Fruit fly (Drosophila melanogaster) whole organism, wandering third instar larva: Measurements from ENCODE around the gene CG5126.

Experiments used
- Abd-B ChIP-seq: fragments of >200 bp; optimal IDR thresholded peaks from 2 replicates; lab custom pipeline; 2017; ENCODE audit warnings: missing biosample characterization, missing genetic modification characterization
- CG32264 ChIP-seq: fragments of 200-800 bp; sonication (Bioruptor generic); optimal IDR thresholded peaks from 2 replicates; lab custom pipeline; 2016; ENCODE audit warnings: missing biosample characterization, missing genetic modification characterization
- CG9705 ChIP-seq: fragments of 200-800 bp; sonication (Bioruptor generic); optimal IDR thresholded peaks from 2 replicates; lab custom pipeline; 2018; ENCODE audit warnings: missing biosample characterization, mild to moderate bottlenecking, missing genetic modification characterization
- CrebA ChIP-seq: fragments of 200-800 bp; sonication (Bioruptor generic); optimal IDR thresholded peaks from 2 replicates; lab custom pipeline; 2016; ENCODE audit warnings: missing biosample characterization, mild to moderate bottlenecking, missing genetic modification characterization, borderline replicate concordance
- Dif ChIP-seq: fragments of 200-275, 200-300 bp; sonication (Bioruptor generic); optimal IDR thresholded peaks from 2 replicates; lab custom pipeline; 2018; ENCODE audit warnings: missing biosample characterization, missing genetic modification characterization; ENCODE audit not compliant: partially characterized antibody
- GATAd ChIP-seq: sonication (Bioruptor generic); optimal IDR thresholded peaks from 2 replicates; lab custom pipeline; 2016; ENCODE audit warnings: missing biosample characterization, missing genetic modification characterization
- HLH106 ChIP-seq: fragments of 200-800 bp; optimal IDR thresholded peaks from 3 replicates; lab custom pipeline; 2019; ENCODE audit warnings: missing biosample characterization, mild to moderate bottlenecking, missing genetic modification characterization, moderate library complexity
- Hnf4 ChIP-seq: fragments of 200-800 bp; sonication (Bioruptor generic); optimal IDR thresholded peaks from 2 replicates; lab custom pipeline; 2016; ENCODE audit warnings: missing biosample characterization, mild to moderate bottlenecking, missing genetic modification characterization
- Hr83 ChIP-seq: fragments of 200-300 bp; sonication (Bioruptor generic); optimal IDR thresholded peaks from 2 replicates; lab custom pipeline; 2016; ENCODE audit warnings: missing biosample characterization, mild to moderate bottlenecking, missing genetic modification characterization, moderate library complexity; ENCODE audit not compliant: poor library complexity, severe bottlenecking
- Jra ChIP-seq: sonication (Bioruptor generic); optimal IDR thresholded peaks from 2 replicates; lab custom pipeline; 2016; ENCODE audit warnings: missing biosample characterization, missing genetic modification characterization
- Myc ChIP-seq: fragments of >200 bp; optimal IDR thresholded peaks from 2 replicates; lab custom pipeline; 2017
- N ChIP-seq: fragments of >200 bp; optimal IDR thresholded peaks from 2 replicates; lab custom pipeline; 2018; ENCODE audit warnings: missing biosample characterization, missing external identifiers, missing genetic modification characterization
- Rel ChIP-seq, 2 experiments: fragments of 200-800 bp; sonication (Bioruptor generic) in 1 of 2; optimal IDR thresholded peaks; 2 replicates in 1 of 2; 3 replicates in 1 of 2; lab custom pipeline; 2016 to 2019; ENCODE audit warnings: mild to moderate bottlenecking in 2 of 2, missing biosample characterization in 2 of 2, missing genetic modification characterization in 2 of 2, moderate library complexity in 1 of 2
- Sp1 ChIP-seq: fragments of 200-800 bp; sonication (Bioruptor generic); optimal IDR thresholded peaks from 3 replicates; lab custom pipeline; 2019; ENCODE audit warnings: missing biosample characterization, mild to moderate bottlenecking, missing genetic modification characterization, moderate library complexity
- br ChIP-seq: fragments of 200-800 bp; sonication (Bioruptor generic); optimal IDR thresholded peaks from 2 replicates; lab custom pipeline; 2016; ENCODE audit warnings: missing biosample characterization, missing genetic modification characterization
- dl ChIP-seq, 2 experiments: fragments of 175-275, 200-275 bp in 1 of 2; fragments of 200-275 bp in 1 of 2; sonication (Bioruptor generic); optimal IDR thresholded peaks; lab custom pipeline; 2018; ENCODE audit warnings: mild to moderate bottlenecking in 2 of 2, missing biosample characterization in 2 of 2, missing genetic modification characterization in 2 of 2, moderate library complexity in 2 of 2; ENCODE audit not compliant: partially characterized antibody in 2 of 2, insufficient read depth in 1 of 2
- dmrt93B ChIP-seq: fragments of 200-800 bp; sonication (Bioruptor generic); optimal IDR thresholded peaks from 2 replicates; lab custom pipeline; 2018; ENCODE audit warnings: missing biosample characterization, mild to moderate bottlenecking, missing genetic modification characterization
- dsf ChIP-seq: sonication (Bioruptor generic); optimal IDR thresholded peaks from 2 replicates; lab custom pipeline; 2016; ENCODE audit warnings: missing biosample characterization, missing genetic modification characterization, borderline replicate concordance
- ey ChIP-seq: fragments of 200-800 bp; sonication (Bioruptor generic); optimal IDR thresholded peaks from 2 replicates; lab custom pipeline; 2016; ENCODE audit warnings: missing biosample characterization, missing genetic modification characterization
- foxo ChIP-seq, 2 experiments: fragments of 200-800 bp; sonication (Bioruptor generic); optimal IDR thresholded peaks; 2 replicates in 1 of 2; 3 replicates in 1 of 2; lab custom pipeline; 2016 to 2017; ENCODE audit warnings: missing biosample characterization in 2 of 2, missing genetic modification characterization in 2 of 2
- h ChIP-seq: fragments of 200-800 bp; sonication (Bioruptor generic); optimal IDR thresholded peaks from 3 replicates; lab custom pipeline; 2016; ENCODE audit warnings: missing biosample characterization, mild to moderate bottlenecking, missing genetic modification characterization
- lola ChIP-seq: fragments of >200 bp; optimal IDR thresholded peaks from 2 replicates; lab custom pipeline; 2017; ENCODE audit warnings: missing biosample characterization, missing genetic modification characterization
- pan ChIP-seq: fragments of >200 bp; optimal IDR thresholded peaks from 2 replicates; lab custom pipeline; 2017
- psq ChIP-seq: fragments of 200-800 bp; sonication (Bioruptor generic); optimal IDR thresholded peaks from 3 replicates; lab custom pipeline; 2017; ENCODE audit warnings: missing biosample characterization, mild to moderate bottlenecking, missing genetic modification characterization, moderate library complexity
- rgr ChIP-seq: fragments of 200-800 bp; sonication (Bioruptor generic); optimal IDR thresholded peaks from 3 replicates; lab custom pipeline; 2016; ENCODE audit warnings: missing biosample characterization, mild to moderate bottlenecking, missing genetic modification characterization
- sage ChIP-seq: fragments of 200-800 bp; sonication (Bioruptor generic); optimal IDR thresholded peaks from 2 replicates; lab custom pipeline; 2016; ENCODE audit warnings: missing biosample characterization, mild to moderate bottlenecking, missing genetic modification characterization
- sv ChIP-seq: fragments of 200-800 bp; sonication (Bioruptor generic); optimal IDR thresholded peaks from 3 replicates; lab custom pipeline; 2016; ENCODE audit warnings: missing biosample characterization, missing genetic modification characterization
- usp ChIP-seq: fragments of >200 bp; optimal IDR thresholded peaks from 2 replicates; lab custom pipeline; 2017; ENCODE audit warnings: missing biosample characterization, missing genetic modification characterization
- woc ChIP-seq: sonication (Bioruptor generic); optimal IDR thresholded peaks from 2 replicates; lab custom pipeline; 2016; ENCODE audit warnings: missing biosample characterization, mild to moderate bottlenecking, missing genetic modification characterization

Gene CG5126

dm6 chr2L:1164294-1164693 lies 19.5 kb downstream of the CG5126 start, which contains the start of gene IntS14:
IntS14 (plus strand) TSS chr2L:1164443.
- TF ChIP-seq Myc (lab: Kevin White, UChicago) (peak; percentile 54), dmrt93B (no peak), woc (GFP tag; lab: Kevin White, UChicago) (no peak), Rel (GFP tag; optimal IDR thresholded peaks at IDR 0.05; lab: Kevin White, UChicago) (no peak), Rel (tag; optimal IDR thresholded peaks at IDR 0.05; lab: Kevin White, UChicago) (peak; percentile 48), Sp1 (GFP tag; lab: Kevin White, UChicago) (no peak)

- no peak for TF ChIP-seq foxo (GFP tag; optimal IDR thresholded peaks at IDR 0.05; lab: Kevin White, UChicago)
- no peak for TF ChIP-seq CG9705 (GFP tag; lab: Kevin White, UChicago)
- TF ChIP-seq Dif = peak; percentile 63
- TF ChIP-seq Rel (GFP tag; optimal IDR thresholded peaks at IDR 0.05; lab: Kevin White, UChicago) = no peak
- peak; percentile 49 for TF ChIP-seq Rel (tag; optimal IDR thresholded peaks at IDR 0.05; lab: Kevin White, UChicago)
These were observed 20.2 kb downstream of the CG5126 start, which contains the start of gene CG5080 for dm6 chr2L:1163538-1164143. CG5080 (minus strand) TSS chr2L:1163886.

DNA sequence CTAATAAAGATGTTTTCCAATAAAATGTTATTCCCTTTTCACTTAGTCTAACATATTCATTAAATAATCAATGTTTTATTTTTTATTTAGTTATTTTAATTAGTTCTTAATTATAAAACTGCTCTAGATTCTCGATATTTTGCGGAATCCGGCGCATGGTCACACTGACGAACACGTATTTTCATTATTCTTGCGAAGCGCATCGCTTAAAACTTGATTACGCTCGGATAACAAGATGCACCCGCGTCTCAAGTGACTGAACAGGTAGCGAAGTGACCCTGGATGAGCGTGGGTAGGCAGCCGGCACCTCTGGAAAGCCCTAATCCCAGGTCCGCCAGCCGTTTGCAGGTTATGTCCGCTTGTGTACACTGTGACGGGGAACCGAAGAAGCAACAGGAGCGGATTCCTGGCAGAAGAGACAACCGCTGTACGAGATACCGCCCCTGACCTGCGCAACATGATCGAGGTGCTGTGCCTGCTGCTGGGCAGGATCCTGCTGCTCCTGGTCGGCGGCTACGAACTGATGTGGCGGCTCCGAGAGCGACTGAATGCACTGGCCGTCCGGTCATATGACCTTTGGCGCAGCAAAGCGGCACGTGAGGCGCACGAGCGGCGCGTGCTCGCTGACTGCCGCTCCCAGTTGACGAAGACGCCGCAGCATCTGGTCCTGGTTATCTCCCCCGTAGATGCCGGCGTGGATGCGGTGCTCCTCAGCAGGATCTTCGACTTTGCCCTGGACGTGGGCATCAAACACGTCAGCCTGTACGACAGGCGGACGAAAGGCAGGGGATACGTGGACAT lies 25.1 kb downstream of the CG5126 start, which contains the start of gene Tango14:
Gene Tango14, plus strand, starts transcription at position 143 of the 801 bp plus-strand sequence.
- TF ChIP-seq dl (GFP tag; optimal IDR thresholded peaks at IDR 0.05; lab: Kevin White, UChicago; ENCODE audit: insufficient read depth in 1 of 2, partially characterized antibody in 2 of 2) (no peak), CG32264 (no peak), woc (GFP tag; lab: Kevin White, UChicago) (no peak), Dif (no peak), Abd-B (GFP tag; lab: Kevin White, UChicago) (no peak), usp (GFP tag; lab: Kevin White, UChicago) (no peak), sage (GFP tag; lab: Kevin White, UChicago) (no peak), ey (GFP tag; lab: Kevin White, UChicago) (no peak), CrebA (GFP tag; lab: Kevin White, UChicago) (no peak), GATAd (GFP tag; lab: Kevin White, UChicago) (no peak), pan (lab: Kevin White, UChicago) (no peak), Hnf4 (GFP tag; lab: Kevin White, UChicago) (no peak), psq (GFP tag; lab: Kevin White, UChicago) (no peak), h (no peak), rgr (no peak)

DNA sequence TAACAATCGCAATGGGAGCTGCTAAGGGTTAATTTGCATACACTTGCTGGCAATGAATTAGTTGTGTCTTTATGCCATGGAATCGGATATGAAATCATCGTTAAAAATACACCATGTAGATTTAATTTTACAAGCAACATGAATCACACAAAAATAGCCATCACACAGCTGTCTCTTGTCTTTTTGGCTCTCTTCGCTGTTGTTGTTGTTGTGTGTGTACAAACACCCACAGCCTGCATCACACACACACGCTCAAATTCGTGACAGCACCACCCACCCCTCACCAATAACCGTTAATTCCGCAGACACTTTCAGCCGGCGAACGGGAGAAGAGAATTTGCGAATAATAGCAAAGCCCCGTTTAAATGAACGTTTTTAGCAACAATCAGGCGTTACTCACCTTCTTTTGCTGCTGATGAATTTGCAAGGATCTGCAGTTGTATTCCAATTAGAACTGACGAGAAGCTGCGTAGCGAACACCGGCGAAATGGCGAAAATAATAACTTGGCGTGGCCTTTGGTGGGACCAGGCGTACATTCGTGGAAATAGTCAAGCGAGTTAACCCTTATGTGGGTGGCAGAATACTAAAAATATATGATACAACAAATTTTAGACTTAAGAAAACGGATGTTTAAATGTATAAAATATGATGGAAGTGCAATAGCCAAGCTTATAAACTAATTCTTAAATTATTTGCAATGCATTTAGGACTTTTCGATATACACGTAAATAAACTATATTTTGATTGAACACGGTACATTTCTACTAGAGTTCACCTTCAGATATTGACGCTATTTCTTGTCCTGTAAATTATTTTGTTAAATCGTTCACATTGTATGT lies 25.9 kb downstream of the CG5126 start, which contains the start of gene capt:
Gene capt, minus strand, starts transcription at position 584 of the 840 bp plus-strand sequence.
- TF ChIP-seq usp (GFP tag; lab: Kevin White, UChicago) (no peak), Hr83 (GFP tag; lab: Kevin White, UChicago) (no peak), br (GFP tag; lab: Kevin White, UChicago) (no peak), GATAd (GFP tag; lab: Kevin White, UChicago) (no peak), h (peak; percentile 10), Hnf4 (GFP tag; lab: Kevin White, UChicago) (no peak), woc (GFP tag; lab: Kevin White, UChicago) (peak; percentile 60), dsf (no peak), ey (GFP tag; lab: Kevin White, UChicago) (peak; percentile 21), psq (GFP tag; lab: Kevin White, UChicago) (peak; percentile 1), CG9705 (GFP tag; lab: Kevin White, UChicago) (peak; percentile 3), Myc (lab: Kevin White, UChicago) (peak; percentile 27), dl (GFP tag; optimal IDR thresholded peaks at IDR 0.05; lab: Kevin White, UChicago; ENCODE audit: insufficient read depth in 1 of 2, partially characterized antibody in 2 of 2) (no peak), dmrt93B (peak; percentile 2), Jra (GFP tag; lab: Kevin White, UChicago) (no peak), sv (GFP tag; lab: Kevin White, UChicago) (peak; percentile 25), N (GFP tag; lab: Kevin White, UChicago) (peak; percentile 41), Rel (GFP tag; optimal IDR thresholded peaks at IDR 0.05; lab: Kevin White, UChicago) (no peak), Rel (tag; optimal IDR thresholded peaks at IDR 0.05; lab: Kevin White, UChicago) (peak; percentile 31), lola (GFP tag; lab: Kevin White, UChicago) (no peak), Sp1 (GFP tag; lab: Kevin White, UChicago) (peak; percentile 1), pan (lab: Kevin White, UChicago) (no peak), foxo (GFP tag; optimal IDR thresholded peaks at IDR 0.05; lab: Kevin White, UChicago) (peak in 1 of 2 experiments; percentile 22), HLH106 (peak; percentile 55), rgr (peak; percentile 21)
